Worm (Caenorhabditis elegans): ENCODE measurements around the gene lys-2.

DNA sequence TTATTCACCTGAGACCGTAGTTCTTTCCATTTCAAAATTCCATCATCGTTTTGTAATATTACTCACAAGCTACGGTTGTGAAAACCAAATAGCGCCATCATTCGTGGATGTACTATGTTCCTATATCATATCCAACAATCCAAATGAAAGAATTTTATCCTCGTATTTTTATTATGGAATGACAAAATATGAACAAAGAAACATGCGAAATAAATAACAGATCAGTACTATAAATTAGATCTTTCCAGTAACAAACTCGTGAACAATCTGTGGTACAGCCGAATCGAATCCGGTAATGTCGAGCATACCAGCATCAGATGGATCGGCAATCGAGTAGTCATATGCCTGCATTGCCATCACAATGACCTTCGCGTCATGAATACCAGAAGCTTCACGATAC lies 28.6 kb downstream of the lys-2 start:
- TF ChIP-seq F52B5.7 (tag; optimal IDR thresholded peaks at IDR 0.05): no peak
- no peak for TF ChIP-seq nhr-80 (tag; optimal IDR thresholded peaks at IDR 0.05)
- TF ChIP-seq snpc-4 (GFP tag; optimal IDR thresholded peaks at IDR 0.05): no peak
- no peak for TF ChIP-seq snpc-4 (tag; optimal IDR thresholded peaks at IDR 0.05)

All from whole organism, young adult.